Worm (Caenorhabditis elegans) whole organism, L4/young adult: Measurements from ENCODE around the gene cpt-4.

Experiments used
- W03F9.2 ChIP-seq: fragments of 150-350 bp; optimal IDR thresholded peaks from 2 replicates; lab custom pipeline; 2014; ENCODE audit warnings: missing biosample characterization, missing genetic modification characterization
- dao-5 ChIP-seq: sonication (generic microtip); optimal IDR thresholded peaks from 2 replicates; lab custom pipeline; 2016; ENCODE audit warnings: missing genotype, missing genetic modification characterization, moderate library complexity, missing compliant biosample characterization
- him-1 ChIP-seq: sonication (generic microtip); optimal IDR thresholded peaks from 2 replicates; lab custom pipeline; 2016; ENCODE audit warnings: missing genotype, missing genetic modification reagents, missing genetic modification characterization, missing compliant biosample characterization

DNA sequence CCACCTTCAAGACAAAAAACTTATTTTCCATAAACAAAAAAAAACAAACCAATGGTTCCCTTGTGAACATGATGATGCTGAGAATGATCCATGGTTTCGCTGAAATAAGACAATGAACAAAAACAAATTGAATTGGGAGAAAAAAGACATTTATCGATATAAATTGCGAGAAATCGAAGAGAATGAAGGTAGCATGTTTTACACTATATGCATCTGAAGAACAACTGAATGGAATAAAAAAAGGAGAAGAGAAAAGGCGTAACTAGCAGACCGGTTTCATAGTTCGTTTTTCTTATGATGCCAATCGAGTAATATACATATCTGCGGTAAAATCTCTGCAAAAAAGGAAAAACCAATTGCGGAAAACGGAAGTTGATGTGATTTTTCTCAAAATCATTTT is 41.9 kb upstream of the cpt-4 start, which contains the start of gene Y58A7A.1:
- TF ChIP-seq W03F9.2 (tag; lab: Kevin White, UChicago) (no peak), him-1 (tag; lab: Kevin White, UChicago) (no peak), dao-5 (no peak)
